Fruit fly (Drosophila melanogaster): ENCODE results near the gene SWIP.

Gene SWIP

DNA sequence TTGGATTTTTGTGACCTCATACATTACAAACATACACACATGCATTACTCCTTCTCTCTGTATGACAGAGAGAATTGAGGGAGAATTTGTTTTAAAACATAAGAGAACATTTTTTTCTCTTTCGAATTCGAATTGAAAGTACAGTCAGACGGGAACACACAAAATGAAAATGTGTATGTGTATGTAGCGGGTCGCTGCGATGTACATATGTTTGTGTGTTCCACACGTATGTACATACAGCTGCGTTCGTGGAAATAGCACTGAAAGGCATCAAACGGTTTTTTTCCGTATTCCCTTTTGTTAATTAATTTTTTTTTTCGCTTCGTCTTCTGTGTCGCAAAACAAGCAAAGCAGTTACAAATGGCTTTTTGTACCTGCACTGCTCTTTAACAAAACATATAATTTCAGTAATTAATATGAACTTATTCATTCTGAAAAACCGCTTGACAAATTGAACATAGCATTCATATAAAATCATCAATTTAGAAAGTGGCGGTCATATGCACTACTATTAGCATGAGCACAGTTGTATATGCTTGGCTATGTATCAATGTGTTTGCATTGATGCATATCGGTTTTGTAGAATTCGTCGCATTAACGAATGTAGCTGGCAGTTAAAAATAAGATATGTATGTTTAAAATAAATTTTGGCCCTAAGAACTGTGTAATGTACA is 19.2 kb downstream of the SWIP start (continued):
- TF ChIP-seq pb (GFP tag; optimal IDR thresholded peaks at IDR 0.05) (peak; percentile 92), wek (GFP tag; optimal IDR thresholded peaks at IDR 0.05) (peak; percentile 84), CG1529 (GFP tag; optimal IDR thresholded peaks at IDR 0.05) (peak; percentile 95), Gsc (GFP tag; IDR thresholded peaks at IDR 0.05) (no peak), CG8281 (tag; optimal IDR thresholded peaks at IDR 0.05) (peak; percentile 91), Mes4 (GFP tag; optimal IDR thresholded peaks at IDR 0.05) (peak; percentile 96), cas (GFP tag; IDR thresholded peaks at IDR 0.05) (peak; percentile 32; the same call in 1 of the 2 replicates), CG2889 (GFP tag; IDR thresholded peaks at IDR 0.05) (peak; percentile 80), CG4820 (GFP tag; optimal IDR thresholded peaks at IDR 0.05) (peak; percentile 90), CG15269 (tag; optimal IDR thresholded peaks at IDR 0.05) (peak; percentile 97), NC2β (GFP tag; optimal IDR thresholded peaks at IDR 0.05) (peak; percentile 90), CG9437 (GFP tag; optimal IDR thresholded peaks at IDR 0.05) (peak; percentile 94), zfh1 (GFP tag; IDR thresholded peaks at IDR 0.05) (peak; percentile 92), Vsx1 (GFP tag; optimal IDR thresholded peaks at IDR 0.05) (peak; percentile 88), CG17829 (tag; optimal IDR thresholded peaks at IDR 0.05) (peak; percentile 96), fu2 (GFP tag; optimal IDR thresholded peaks at IDR 0.05) (peak; percentile 95), slou (GFP tag; optimal IDR thresholded peaks at IDR 0.05) (peak; percentile 87), CG2116 (GFP tag; optimal IDR thresholded peaks at IDR 0.05) (peak; percentile 77), CG13775 (GFP tag; optimal IDR thresholded peaks at IDR 0.05) (peak; percentile 96), hkb (optimal IDR thresholded peaks at IDR 0.05) (no peak), hkb (GFP tag; IDR thresholded peaks at IDR 0.05) (peak; percentile 94), CG13287 (GFP tag; IDR thresholded peaks at IDR 0.05; ENCODE audit: partially characterized antibody) (no peak; the same call in 1 of the 2 replicates), dati (GFP tag; IDR thresholded peaks at IDR 0.05) (0 out of 2 replicates have a peak, but pooled peaks have one; percentile 37), al (GFP tag; IDR thresholded peaks at IDR 0.05) (peak; percentile 90), H2.0 (GFP tag; IDR thresholded peaks at IDR 0.05) (peak; percentile 79), Trl (optimal IDR thresholded peaks at IDR 0.05) (peak; percentile 71 to 84), Trl (GFP tag; optimal IDR thresholded peaks at IDR 0.05) (peak; percentile 95), CG9932 (GFP tag; IDR thresholded peaks at IDR 0.05) (peak; percentile 88), exex (tag; optimal IDR thresholded peaks at IDR 0.05) (peak; percentile 89), Side (GFP tag; optimal IDR thresholded peaks at IDR 0.05) (peak; percentile 96), Xbp1 (GFP tag; optimal IDR thresholded peaks at IDR 0.05) (peak; percentile 93), Dref (GFP tag; IDR thresholded peaks at IDR 0.05) (0 out of 2 replicates have a peak, but pooled peaks have one; percentile 6), Dek (tag; optimal IDR thresholded peaks at IDR 0.05) (peak; percentile 96), CG10274 (GFP tag; optimal IDR thresholded peaks at IDR 0.05) (peak; percentile 89), CG16815 (GFP tag; optimal IDR thresholded peaks at IDR 0.05) (peak; percentile 93), CG5180 (GFP tag; optimal IDR thresholded peaks at IDR 0.05) (peak; percentile 91), p53 (GFP tag; optimal IDR thresholded peaks at IDR 0.05) (peak; percentile 81), seq (GFP tag; IDR thresholded peaks at IDR 0.05) (peak; percentile 93), ap (GFP tag; IDR thresholded peaks at IDR 0.05) (peak; percentile 73), Doc3 (GFP tag; IDR thresholded peaks at IDR 0.05; ENCODE audit: partially characterized antibody) (no peak), Lhr (GFP tag; optimal IDR thresholded peaks at IDR 0.05) (peak; percentile 86), yki (optimal IDR thresholded peaks at IDR 0.05) (peak; percentile 3), abd-A (tag; optimal IDR thresholded peaks at IDR 0.05) (peak; percentile 93), CG6272 (GFP tag; IDR thresholded peaks at IDR 0.05) (peak; percentile 84), CG2202 (tag; optimal IDR thresholded peaks at IDR 0.05) (peak; percentile 94), bcd (GFP tag; optimal IDR thresholded peaks at IDR 0.05) (peak; percentile 96), CG16863 (GFP tag; optimal IDR thresholded peaks at IDR 0.05) (peak; percentile 96), Oli (tag; optimal IDR thresholded peaks at IDR 0.05) (peak; percentile 98), gfzf (GFP tag; optimal IDR thresholded peaks at IDR 0.05) (no peak), onecut (GFP tag; IDR thresholded peaks at IDR 0.05) (peak; percentile 90), Myb (GFP tag; optimal IDR thresholded peaks at IDR 0.05) (peak; percentile 85)
